Worm (Caenorhabditis elegans) whole organism, L2 larva: ENCODE results near the gene acs-17.

Experiments
- ceh-16 ChIP-seq: fragments of 150-350 bp; optimal IDR thresholded peaks from 2 replicates; lab custom pipeline; 2014; ENCODE audit warnings: missing biosample characterization, missing genetic modification characterization
- lin-39 ChIP-seq: fragments of 150-350 bp; optimal IDR thresholded peaks from 2 replicates; lab custom pipeline; 2014; ENCODE audit warnings: missing biosample characterization, missing genetic modification reagents, missing genetic modification characterization
- ztf-11 ChIP-seq: sonication (generic microtip); optimal IDR thresholded peaks from 2 replicates; lab custom pipeline; 2017; ENCODE audit warnings: missing biosample characterization, missing genetic modification characterization

ce11 chrX:5890080-5890479 is 54.2 kb downstream of the acs-17 start, which contains the start of gene F49E10.2:
- TF ChIP-seq lin-39 (tag; lab: Kevin White, UChicago) = no peak
- TF ChIP-seq ztf-11 (tag; lab: Kevin White, UChicago) = no peak
- TF ChIP-seq ceh-16 (tag; lab: Kevin White, UChicago) = no peak
